Worm (Caenorhabditis elegans): ENCODE results near the gene Y41E3.18.

DNA sequence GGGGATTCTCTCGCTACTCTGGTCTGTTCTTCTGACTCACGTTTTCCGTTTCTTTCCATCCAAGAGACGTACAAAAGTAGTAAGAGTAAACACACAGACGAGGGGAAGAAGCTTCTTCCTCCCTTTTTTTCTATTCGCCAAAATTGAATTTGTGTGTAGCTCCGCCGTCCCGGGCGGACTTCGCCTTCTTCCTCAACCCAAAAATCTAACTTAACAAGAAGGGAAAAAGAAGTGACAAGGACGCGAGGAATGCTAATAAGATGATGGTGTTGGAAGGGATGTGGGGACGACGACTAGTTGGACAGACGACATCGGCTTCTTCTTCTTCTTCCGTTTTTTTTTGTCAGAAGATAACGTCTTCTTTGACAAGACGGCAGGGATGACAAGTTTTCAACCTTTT lies 48.6 kb downstream of the Y41E3.18 start:
- no peak for TF ChIP-seq ceh-39 (tag; optimal IDR thresholded peaks at IDR 0.05)
- TF ChIP-seq nhr-76 (tag; optimal IDR thresholded peaks at IDR 0.05): no peak
- TF ChIP-seq elt-3 (tag; optimal IDR thresholded peaks at IDR 0.05): no peak
- no peak for TF ChIP-seq nhr-2 (tag; optimal IDR thresholded peaks at IDR 0.05)
- TF ChIP-seq mab-5 (tag; optimal IDR thresholded peaks at IDR 0.05): no peak
- TF ChIP-seq lin-13 (tag; optimal IDR thresholded peaks at IDR 0.05): no peak
- peak; percentile 98 for TF ChIP-seq ces-1 (GFP tag; optimal IDR thresholded peaks at IDR 0.05)
- TF ChIP-seq unc-62 (GFP tag; optimal IDR thresholded peaks at IDR 0.05): no peak
- TF ChIP-seq elt-1 (tag; optimal IDR thresholded peaks at IDR 0.05; ENCODE audit: borderline replicate concordance, insufficient read depth): no peak
- no peak for TF ChIP-seq pha-4 (tag; optimal IDR thresholded peaks at IDR 0.05)
